Worm (Caenorhabditis elegans): Measurements from ENCODE around the gene max-1.

ce11 chrV:13074148-13074547 lies 45.9 kb downstream of the max-1 start:
- TF ChIP-seq npax-4 (tag; optimal IDR thresholded peaks at IDR 0.05) (no peak), nfya-1 (tag; optimal IDR thresholded peaks at IDR 0.05) (no peak), lin-11 (tag; optimal IDR thresholded peaks at IDR 0.05) (no peak), pha-4 (tag; optimal IDR thresholded peaks at IDR 0.05) (no peak), tbx-7 (tag; optimal IDR thresholded peaks at IDR 0.05) (no peak), pag-3 (tag; optimal IDR thresholded peaks at IDR 0.05; ENCODE audit: borderline replicate concordance) (no peak), odd-2 (tag; optimal IDR thresholded peaks at IDR 0.05) (no peak), hlh-15 (tag; optimal IDR thresholded peaks at IDR 0.05) (no peak), pax-1 (tag; optimal IDR thresholded peaks at IDR 0.05) (no peak)
